Worm (Caenorhabditis elegans) whole organism, early embryonic: ENCODE measurements around the gene F18A11.2.

ENCODE experiments used
- ama-1 ChIP-seq: fragments of 150-350 bp; optimal IDR thresholded peaks from 2 replicates; lab custom pipeline; 2014
- flt-1 ChIP-seq: fragments of 200-800 bp; sonication (Bioruptor generic); IDR thresholded peaks from 2 replicates; pipeline ENCODE4 v1.3.6; 2022; ENCODE audit warnings: missing genetic modification characterization, missing compliant biosample characterization
- hnd-1 ChIP-seq: sonication (generic microtip); optimal IDR thresholded peaks from 2 replicates; lab custom pipeline; 2016; ENCODE audit warnings: missing genetic modification characterization, missing compliant biosample characterization
- pes-1 ChIP-seq: fragments of 200-800 bp; sonication (Bioruptor generic); IDR thresholded peaks from 2 replicates; pipeline ENCODE4 v1.3.6; 2022; ENCODE audit warnings: missing genetic modification reagents, missing genetic modification characterization, missing compliant biosample characterization
- scrt-1 ChIP-seq: fragments of 200-800 bp; sonication (Bioruptor generic); IDR thresholded peaks from 2 replicates; pipeline ENCODE4 v1.3.6; 2022; ENCODE audit warnings: missing genetic modification characterization, missing compliant biosample characterization
- sea-1 ChIP-seq: fragments of 200-800 bp; sonication (Bioruptor generic); conservative IDR thresholded peaks from 2 replicates; pipeline ENCODE4 v1.3.6; 2022; ENCODE audit warnings: missing genetic modification characterization, missing compliant biosample characterization

- TF ChIP-seq ama-1 (lab: Kevin White, UChicago), result no peak
- no peak for TF ChIP-seq pes-1 (GFP tag; lab: Robert Waterston, UW)
- no peak for TF ChIP-seq hnd-1 (tag; lab: Kevin White, UChicago)
- TF ChIP-seq flt-1 (GFP tag; lab: Robert Waterston, UW), result no peak
- TF ChIP-seq scrt-1 (GFP tag; lab: Robert Waterston, UW), result no peak
- TF ChIP-seq sea-1 (GFP tag; lab: Robert Waterston, UW), result no peak
These were observed 35.3 kb downstream of the F18A11.2 start for ce11 chrII:13066777-13067290.
